Worm (Caenorhabditis elegans) whole organism, L3 larva: Measurements from ENCODE around the gene Y54G11A.9.

Experiments
- elt-2 ChIP-seq: sonication (generic microtip); optimal IDR thresholded peaks from 2 replicates; lab custom pipeline; 2016; ENCODE audit warnings: missing genetic modification reagents, mild to moderate bottlenecking, missing genetic modification characterization, missing compliant biosample characterization
- fos-1 ChIP-seq: fragments of 150-350 bp; optimal IDR thresholded peaks from 2 replicates; lab custom pipeline; 2014; ENCODE audit warnings: missing biosample characterization, missing genetic modification characterization
- lin-15B ChIP-seq: fragments of 150-350 bp; optimal IDR thresholded peaks from 2 replicates; lab custom pipeline; 2014; ENCODE audit warnings: missing biosample characterization, missing genetic modification characterization
- nhr-77 ChIP-seq: fragments of 150-350 bp; optimal IDR thresholded peaks from 2 replicates; lab custom pipeline; 2014; ENCODE audit warnings: missing biosample characterization, missing genetic modification characterization
- snpc-4 ChIP-seq: fragments of 150-350 bp; optimal IDR thresholded peaks from 2 replicates; lab custom pipeline; 2014; ENCODE audit warnings: missing biosample characterization, missing genetic modification characterization
- tbx-2 ChIP-seq: sonication (generic microtip); optimal IDR thresholded peaks from 2 replicates; lab custom pipeline; 2016; ENCODE audit warnings: mild to moderate bottlenecking, missing genetic modification characterization, missing compliant biosample characterization

DNA sequence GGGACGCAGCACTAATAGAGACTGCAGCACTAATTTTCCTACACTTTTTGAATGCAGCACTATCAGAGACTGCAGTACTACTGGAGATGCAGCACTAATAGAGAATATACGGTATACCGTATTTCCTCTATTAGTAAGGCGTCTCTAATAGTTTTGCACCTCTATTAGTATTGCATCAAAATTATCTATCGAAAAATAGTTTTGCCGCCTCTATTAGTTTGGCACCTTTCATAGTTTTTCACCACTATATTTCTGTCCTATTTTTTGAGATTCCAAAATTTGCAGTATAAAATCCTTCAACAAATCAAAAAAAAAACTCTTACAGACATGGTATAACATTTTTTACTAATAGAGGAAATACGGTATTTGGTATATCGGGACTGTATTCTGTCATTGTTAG is 47.5 kb upstream of the Y54G11A.9 start:
- no peak for TF ChIP-seq elt-2 (tag; lab: Kevin White, UChicago)
- no peak for TF ChIP-seq nhr-77 (tag; lab: Kevin White, UChicago)
- TF ChIP-seq lin-15B (tag; lab: Kevin White, UChicago): no peak
- no peak for TF ChIP-seq tbx-2 (tag; lab: Kevin White, UChicago)
- no peak for TF ChIP-seq fos-1
- TF ChIP-seq snpc-4: no peak
